Fruit fly (Drosophila melanogaster) whole organism, embryonic: ENCODE data around the gene dmrt93B.

Experiments used
- Antp ChIP-seq: fragments of 200-800 bp; sonication (Bioruptor generic); optimal IDR thresholded peaks from 3 replicates; lab custom pipeline; 2016; ENCODE audit warnings: missing biosample characterization, missing genetic modification characterization
- Asciz ChIP-seq: fragments of 200-800 bp; sonication (Bioruptor generic); optimal IDR thresholded peaks from 2 replicates; lab custom pipeline; 2017; ENCODE audit warnings: missing biosample characterization, mild to moderate bottlenecking, missing genetic modification characterization, missing genetic modification reagents
- B-H2 ChIP-seq: fragments of 200-800 bp; sonication (Bioruptor generic); optimal IDR thresholded peaks from 2 replicates; lab custom pipeline; 2018; ENCODE audit warnings: missing biosample characterization, mild to moderate bottlenecking, missing genetic modification characterization
- Bdp1 ChIP-seq: fragments of 200-800 bp; sonication (Bioruptor generic); optimal IDR thresholded peaks from 3 replicates; lab custom pipeline; 2016; ENCODE audit warnings: missing biosample characterization, missing genetic modification characterization
- CG10209 ChIP-seq: fragments of 200-800 bp; sonication (Bioruptor generic); optimal IDR thresholded peaks from 3 replicates; lab custom pipeline; 2017; ENCODE audit warnings: missing biosample characterization, mild to moderate bottlenecking, missing genetic modification characterization, missing genetic modification reagents
- CG10321 ChIP-seq: fragments of 200-800 bp; sonication (Bioruptor generic); IDR thresholded peaks from 2 replicates; pipeline ENCODE4 v1.3.6; 2022; ENCODE audit warnings: missing biosample characterization, missing genetic modification characterization
- CG11247 ChIP-seq: fragments of 200-800 bp; sonication (Bioruptor generic); IDR thresholded peaks from 2 replicates; pipeline ENCODE4 v1.3.6; 2022; ENCODE audit warnings: missing biosample characterization, missing genetic modification characterization
- CG11504 ChIP-seq: fragments of 200-800 bp; sonication (Bioruptor generic); optimal IDR thresholded peaks from 3 replicates; lab custom pipeline; 2019; ENCODE audit warnings: missing biosample characterization, mild to moderate bottlenecking, missing genetic modification characterization, moderate library complexity
- CG12299 ChIP-seq: fragments of 200-800 bp; sonication (Bioruptor generic); optimal IDR thresholded peaks from 2 replicates; lab custom pipeline; 2018; ENCODE audit warnings: missing biosample characterization, mild to moderate bottlenecking, missing genetic modification characterization
- CG12942 ChIP-seq: fragments of 200-800 bp; sonication (Bioruptor generic); optimal IDR thresholded peaks from 3 replicates; lab custom pipeline; 2016; ENCODE audit warnings: missing biosample characterization, missing genetic modification characterization
- CG13287 ChIP-seq: fragments of 200-800 bp; sonication (Bioruptor generic); IDR thresholded peaks from 2 replicates; pipeline ENCODE4 v1.3.6; 2022; ENCODE audit warnings: missing biosample characterization, missing genetic modification characterization; ENCODE audit not compliant: partially characterized antibody
- CG16813 ChIP-seq: fragments of 200-800 bp; sonication (Bioruptor generic); IDR thresholded peaks from 3 replicates; pipeline ENCODE4 v1.3.6; 2022; ENCODE audit warnings: missing biosample characterization, missing genetic modification characterization; ENCODE audit not compliant: partially characterized antibody
- CG17361 ChIP-seq: fragments of 200-800 bp; sonication (Bioruptor generic); IDR thresholded peaks from 3 replicates; pipeline ENCODE4 v1.3.6; 2022; ENCODE audit warnings: missing biosample characterization, missing genetic modification characterization
- CG18262 ChIP-seq: fragments of 200-800 bp; optimal IDR thresholded peaks from 3 replicates; lab custom pipeline; 2019; ENCODE audit warnings: missing biosample characterization, mild to moderate bottlenecking, missing genetic modification characterization, moderate library complexity
- CG18476 ChIP-seq: fragments of 200-800 bp; sonication (Bioruptor generic); optimal IDR thresholded peaks from 2 replicates; lab custom pipeline; 2016; ENCODE audit warnings: missing biosample characterization, mild to moderate bottlenecking, missing genetic modification characterization
- CG18599 ChIP-seq: fragments of 200-800 bp; sonication (Bioruptor generic); optimal IDR thresholded peaks from 3 replicates; lab custom pipeline; 2017; ENCODE audit warnings: missing biosample characterization, missing genetic modification characterization, mild to moderate bottlenecking, moderate library complexity, missing genetic modification reagents
- CG33557 ChIP-seq: fragments of 200-800 bp; sonication (Bioruptor generic); optimal IDR thresholded peaks from 2 replicates; lab custom pipeline; 2019; ENCODE audit warnings: missing biosample characterization, mild to moderate bottlenecking, missing genetic modification characterization, moderate library complexity
- CG34376 ChIP-seq: fragments of 200-800 bp; sonication (Bioruptor generic); optimal IDR thresholded peaks from 2 replicates; lab custom pipeline; 2018; ENCODE audit warnings: missing biosample characterization, mild to moderate bottlenecking, missing genetic modification characterization
- CG34422 ChIP-seq: fragments of 200-800 bp; sonication (Bioruptor generic); IDR thresholded peaks from 3 replicates; pipeline ENCODE4 v1.3.6; 2022; ENCODE audit warnings: missing biosample characterization, missing genetic modification characterization
- CG6813 ChIP-seq: fragments of 200-800 bp; sonication (Bioruptor generic); optimal IDR thresholded peaks from 2 replicates; lab custom pipeline; 2017; ENCODE audit warnings: missing biosample characterization, missing genetic modification characterization, mild to moderate bottlenecking, moderate library complexity, missing genetic modification reagents
- CG6854 ChIP-seq: fragments of 200-800 bp; sonication (Bioruptor generic); optimal IDR thresholded peaks from 3 replicates; lab custom pipeline; 2017; ENCODE audit warnings: missing biosample characterization, mild to moderate bottlenecking, missing genetic modification characterization
- CG7745 ChIP-seq: fragments of 200-800 bp; sonication (Bioruptor generic); optimal IDR thresholded peaks from 2 replicates; lab custom pipeline; 2018; ENCODE audit warnings: missing biosample characterization, mild to moderate bottlenecking, missing genetic modification characterization, moderate library complexity
- CG7963 ChIP-seq: fragments of 200-800 bp; sonication (Bioruptor generic); IDR thresholded peaks from 3 replicates; pipeline ENCODE4 v1.3.6; 2022; ENCODE audit warnings: missing biosample characterization, missing genetic modification characterization; ENCODE audit not compliant: partially characterized antibody
- CG9215 ChIP-seq: fragments of 200-800 bp; sonication (Bioruptor generic); IDR thresholded peaks from 2 replicates; pipeline ENCODE4 v1.3.6; 2022; ENCODE audit warnings: missing biosample characterization, missing genetic modification characterization
- CoRest ChIP-seq: fragments of 200-800 bp; sonication (Bioruptor generic); optimal IDR thresholded peaks from 3 replicates; lab custom pipeline; 2018; ENCODE audit warnings: missing biosample characterization, mild to moderate bottlenecking, missing genetic modification characterization, moderate library complexity
- Dbx ChIP-seq: fragments of 200-800 bp; sonication (Bioruptor generic); IDR thresholded peaks from 3 replicates; pipeline ENCODE4 v1.3.6; 2022; ENCODE audit warnings: missing biosample characterization, missing genetic modification characterization
- Deaf1 ChIP-seq: fragments of 200-800 bp; optimal IDR thresholded peaks from 3 replicates; lab custom pipeline; 2019; ENCODE audit warnings: missing biosample characterization, mild to moderate bottlenecking, missing genetic modification characterization, moderate library complexity
- Elba2 ChIP-seq: fragments of 200-800 bp; sonication (Bioruptor generic); optimal IDR thresholded peaks from 3 replicates; lab custom pipeline; 2016; ENCODE audit warnings: missing biosample characterization, missing genetic modification characterization
- HmgZ ChIP-seq: fragments of 200-800 bp; sonication (Bioruptor generic); optimal IDR thresholded peaks from 2 replicates; lab custom pipeline; 2018; ENCODE audit warnings: missing biosample characterization, mild to moderate bottlenecking, missing genetic modification characterization
- Neu2 ChIP-seq: fragments of 200-800 bp; sonication (Bioruptor generic); optimal IDR thresholded peaks from 3 replicates; lab custom pipeline; 2016; ENCODE audit warnings: missing biosample characterization, missing genetic modification characterization, borderline replicate concordance
- Oli ChIP-seq: fragments of 200-800 bp; sonication (Bioruptor generic); optimal IDR thresholded peaks from 2 replicates; lab custom pipeline; 2018; ENCODE audit warnings: missing biosample characterization, mild to moderate bottlenecking, missing genetic modification characterization, moderate library complexity
- Rfx ChIP-seq: fragments of 200-800 bp; sonication (Bioruptor generic); IDR thresholded peaks from 2 replicates; pipeline ENCODE4 v1.3.6; 2022; ENCODE audit warnings: missing biosample characterization, missing genetic modification characterization
- Ssrp ChIP-seq: fragments of 200-800 bp; sonication (Bioruptor generic); optimal IDR thresholded peaks from 2 replicates; lab custom pipeline; 2018; ENCODE audit warnings: missing biosample characterization, mild to moderate bottlenecking, missing genetic modification characterization, moderate library complexity
- crol ChIP-seq: fragments of 200-800 bp; sonication (Bioruptor generic); IDR thresholded peaks from 2 replicates; pipeline ENCODE4 v1.3.6; 2022; ENCODE audit warnings: missing biosample characterization, missing genetic modification characterization
- fd102C ChIP-seq: fragments of 200-800 bp; sonication (Bioruptor generic); optimal IDR thresholded peaks from 2 replicates; lab custom pipeline; 2018; ENCODE audit warnings: missing biosample characterization, mild to moderate bottlenecking, missing genetic modification characterization, moderate library complexity
- fd96Cb ChIP-seq: fragments of 200-800 bp; sonication (Bioruptor generic); optimal IDR thresholded peaks from 2 replicates; lab custom pipeline; 2018; ENCODE audit warnings: missing biosample characterization, mild to moderate bottlenecking, missing genetic modification characterization, moderate library complexity
- lilli ChIP-seq: fragments of 200-800 bp; sonication (Bioruptor generic); optimal IDR thresholded peaks from 3 replicates; lab custom pipeline; 2016; ENCODE audit warnings: missing biosample characterization, missing genetic modification characterization
- maf-S ChIP-seq: fragments of 200-800 bp; sonication (Bioruptor generic); optimal IDR thresholded peaks from 2 replicates; lab custom pipeline; 2016; ENCODE audit warnings: missing biosample characterization, missing genetic modification characterization
- pho ChIP-seq: fragments of 200-800 bp; sonication (Bioruptor generic); optimal IDR thresholded peaks from 2 replicates; lab custom pipeline; 2016; ENCODE audit warnings: missing biosample characterization, missing genetic modification characterization
- prd ChIP-seq, 3 experiments: fragments of >200 bp in 2 of 3; fragments of 200-800 bp in 1 of 3; sonication (Bioruptor generic) in 1 of 3; optimal IDR thresholded peaks in 2 of 3; IDR thresholded peaks in 1 of 3; 2 replicates in 2 of 3; 3 replicates in 1 of 3; pipeline versions ENCODE4 v1.3.6 to Lab custom; 2017 to 2022; ENCODE audit warnings: missing biosample characterization in 1 of 3, missing genetic modification characterization in 1 of 3
- repo ChIP-seq: fragments of 200-800 bp; sonication (Bioruptor generic); optimal IDR thresholded peaks from 2 replicates; lab custom pipeline; 2016; ENCODE audit warnings: missing biosample characterization, missing genetic modification characterization
- rib ChIP-seq: fragments of 200-800 bp; sonication (Bioruptor generic); IDR thresholded peaks from 2 replicates; pipeline ENCODE4 v1.3.6; 2022; ENCODE audit warnings: missing biosample characterization, missing genetic modification characterization
- sens-2 ChIP-seq: fragments of 200-800 bp; sonication (Bioruptor generic); IDR thresholded peaks from 2 replicates; pipeline ENCODE4 v1.3.6; 2022; ENCODE audit warnings: missing biosample characterization, missing genetic modification characterization
- so ChIP-seq: fragments of 200-800 bp; sonication (Bioruptor generic); IDR thresholded peaks from 3 replicates; pipeline ENCODE4 v1.3.6; 2022; ENCODE audit warnings: missing biosample characterization, missing genetic modification characterization
- stc ChIP-seq: fragments of 200-800 bp; sonication (Bioruptor generic); IDR thresholded peaks from 2 replicates; pipeline ENCODE4 v1.3.6; 2022; ENCODE audit warnings: missing biosample characterization, missing genetic modification characterization
- tup ChIP-seq: fragments of 200-800 bp; sonication (Bioruptor generic); optimal IDR thresholded peaks from 2 replicates; lab custom pipeline; 2016; ENCODE audit warnings: missing biosample characterization, mild to moderate bottlenecking, missing genetic modification characterization, moderate library complexity
- zen ChIP-seq: fragments of 200-800 bp; sonication (Bioruptor generic); optimal IDR thresholded peaks from 3 replicates; lab custom pipeline; 2018; ENCODE audit warnings: missing biosample characterization, mild to moderate bottlenecking, missing genetic modification characterization, moderate library complexity
- zfh2 ChIP-seq: fragments of 200-800 bp; sonication (Bioruptor generic); optimal IDR thresholded peaks from 2 replicates; lab custom pipeline; 2016; ENCODE audit warnings: missing biosample characterization, missing genetic modification characterization

Gene dmrt93B

dm6 chr3R:21111046-21111480 lies 37.3 kb downstream of the dmrt93B start, which contains the start of gene Rab11 (continued):
- TF ChIP-seq fd102C (GFP tag; lab: Kevin White, UChicago) (no peak), CG18476 (GFP tag; lab: Kevin White, UChicago) (peak; percentile 42), CG10209 (GFP tag; lab: Kevin White, UChicago) (peak; percentile 38), CG17361 (GFP tag; lab: Robert Waterston, UW) (peak; percentile 68; the same call in 2 of the 3 replicates), lilli (GFP tag; lab: Kevin White, UChicago) (peak; percentile 59), zfh2 (GFP tag; lab: Kevin White, UChicago) (peak; percentile 23), CG11504 (tag; lab: Kevin White, UChicago) (peak; percentile 59), CG7745 (no peak), CG13287 (GFP tag; lab: Robert Waterston, UW) (peak; percentile 89), CG11247 (GFP tag; lab: Robert Waterston, UW) (0 out of 2 replicates have a peak, but pooled peaks have one; percentile 26), Deaf1 (tag; lab: Kevin White, UChicago) (peak; percentile 34), CG12299 (tag; lab: Kevin White, UChicago) (peak; percentile 26), CG18599 (peak; percentile 54), CG34422 (no peak), Antp (GFP tag; lab: Kevin White, UChicago) (peak; percentile 4), CG6854 (no peak), so (GFP tag; lab: Robert Waterston, UW) (no peak), Rfx (peak; percentile 49), Oli (tag; lab: Kevin White, UChicago) (no peak), tup (GFP tag; lab: Kevin White, UChicago) (no peak), stc (GFP tag; lab: Robert Waterston, UW) (no peak), CG7963 (GFP tag; lab: Robert Waterston, UW) (peak; percentile 73), zen (tag; lab: Kevin White, UChicago) (peak; percentile 12), CG16813 (peak; percentile 91), pho (GFP tag; lab: Kevin White, UChicago) (peak; percentile 10), B-H2 (GFP tag; lab: Kevin White, UChicago) (peak; percentile 49), Asciz (GFP tag; lab: Kevin White, UChicago) (peak; percentile 40), CoRest (tag; lab: Kevin White, UChicago) (peak; percentile 77), Dbx (GFP tag; lab: Robert Waterston, UW) (peak; percentile 57; the same call in 2 of the 3 replicates)
- TF ChIP-seq, all 482 proteins: peak for 223

dm6 chr3R:21111964-21112740 lies 38.3 kb downstream of the dmrt93B start:
- TF ChIP-seq repo (no peak), CG12942 (GFP tag; lab: Kevin White, UChicago) (no peak), crol (GFP tag; lab: Robert Waterston, UW) (no peak; the same call in 1 of the 2 replicates), maf-S (GFP tag; lab: Kevin White, UChicago) (no peak), CG9215 (GFP tag; lab: Robert Waterston, UW) (no peak), CG18262 (peak; percentile 14), Bdp1 (GFP tag; lab: Kevin White, UChicago) (no peak), prd (optimal IDR thresholded peaks at IDR 0.05; lab: Kevin White, UChicago) (no peak), prd (GFP tag; IDR thresholded peaks at IDR 0.05; lab: Robert Waterston, UW) (peak; percentile 32; the same call in 1 of the 3 replicates), Elba2 (GFP tag; lab: Kevin White, UChicago) (no peak), CG10321 (GFP tag; lab: Robert Waterston, UW) (no peak), Neu2 (GFP tag; lab: Kevin White, UChicago) (no peak), Ssrp (tag; lab: Kevin White, UChicago) (peak; percentile 19), sens-2 (GFP tag; lab: Robert Waterston, UW) (no peak), HmgZ (no peak), fd96Cb (tag; lab: Kevin White, UChicago) (peak; percentile 28), CG33557 (no peak), CG6813 (peak; percentile 3), rib (no peak), CG34376 (GFP tag; lab: Kevin White, UChicago) (peak; percentile 52)
